Worm (Caenorhabditis elegans): ENCODE results near the gene col-68.

ce11 chrII:129770-130169 lies 25.4 kb downstream of the col-68 start:
- TF ChIP-seq ama-1 (optimal IDR thresholded peaks at IDR 0.05) (no peak), ets-7 (tag; optimal IDR thresholded peaks at IDR 0.05) (no peak), sea-1 (GFP tag; conservative IDR thresholded peaks at IDR 0.05) (no peak), flt-1 (GFP tag; IDR thresholded peaks at IDR 0.05) (no peak), ceh-36 (tag; optimal IDR thresholded peaks at IDR 0.05) (no peak), tbx-37 (GFP tag; conservative IDR thresholded peaks at IDR 0.05) (no peak), tbx-11 (GFP tag; IDR thresholded peaks at IDR 0.05) (no peak), ceh-13 (GFP tag; optimal IDR thresholded peaks at IDR 0.05) (no peak), B0310.2 (tag; optimal IDR thresholded peaks at IDR 0.05) (no peak), tra-4 (tag; optimal IDR thresholded peaks at IDR 0.05) (no peak), hmg-4 (GFP tag; optimal IDR thresholded peaks at IDR 0.05) (no peak), aly-1 (tag; optimal IDR thresholded peaks at IDR 0.05) (no peak), scrt-1 (GFP tag; IDR thresholded peaks at IDR 0.05) (no peak)

Data from whole organism, early embryonic.